Worm (Caenorhabditis elegans): Measurements from ENCODE around the gene K09E9.3.

Gene K09E9.3

DNA sequence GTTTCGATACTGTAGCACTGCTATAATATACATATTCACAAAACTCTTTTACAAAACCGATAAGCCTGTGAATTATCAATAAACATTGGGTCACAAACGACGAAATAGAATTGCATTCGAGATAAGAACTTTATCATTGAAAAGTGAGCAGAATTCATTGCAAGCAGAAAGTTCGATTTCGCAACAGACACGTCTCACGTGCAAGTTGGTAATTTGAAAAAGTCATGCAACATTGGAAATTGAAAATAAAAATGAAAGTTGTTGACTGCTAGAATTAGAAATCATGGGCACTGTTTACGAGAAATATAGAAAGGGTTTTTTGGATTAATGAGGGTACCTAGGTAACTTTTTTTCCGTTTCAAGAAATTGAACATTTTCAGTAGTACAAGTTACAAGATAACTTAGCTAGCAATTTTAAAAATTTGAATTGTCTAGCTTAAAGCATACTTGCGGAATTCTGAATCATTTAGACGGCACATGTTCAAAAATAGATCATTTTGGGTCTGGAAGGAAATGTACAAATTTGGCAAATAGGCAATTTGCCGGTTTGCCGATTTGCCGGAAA, 3.0 kb downstream of the K09E9.3 start (continued):
- no peak for TF ChIP-seq rpc-1 (optimal IDR thresholded peaks at IDR 0.05)
- TF ChIP-seq rpc-1 (tag; optimal IDR thresholded peaks at IDR 0.05), result no peak
- no peak for TF ChIP-seq him-1 (tag; optimal IDR thresholded peaks at IDR 0.05)
- no peak for TF ChIP-seq hrde-1 (tag; optimal IDR thresholded peaks at IDR 0.05; ENCODE audit: borderline replicate concordance)
- TF ChIP-seq ZK185.1 (tag; optimal IDR thresholded peaks at IDR 0.05; ENCODE audit: poor library complexity, severe bottlenecking), result peak; percentile 7
- TF ChIP-seq nhr-120 (GFP tag; IDR thresholded peaks at IDR 0.05), result no peak
- TF ChIP-seq pha-4 (tag; optimal IDR thresholded peaks at IDR 0.05), result peak; percentile 76
- TF ChIP-seq let-526 (GFP tag; IDR thresholded peaks at IDR 0.05), result peak; percentile 58; the same call in 1 of the 2 replicates
- peak; percentile 49 for TF ChIP-seq repo-1 (tag; optimal IDR thresholded peaks at IDR 0.05)
- TF ChIP-seq F22D6.2 (tag; optimal IDR thresholded peaks at IDR 0.05), result no peak
- TF ChIP-seq fkh-3 (tag; optimal IDR thresholded peaks at IDR 0.05), result no peak
- no peak for TF ChIP-seq B0035.1 (tag; optimal IDR thresholded peaks at IDR 0.05)
- TF ChIP-seq die-1 (tag; optimal IDR thresholded peaks at IDR 0.05), result no peak
- no peak for TF ChIP-seq ztf-3 (GFP tag; optimal IDR thresholded peaks at IDR 0.05)
- 0 out of 2 replicates have a peak, but pooled peaks have one; percentile 41 for TF ChIP-seq pbrm-1 (GFP tag; IDR thresholded peaks at IDR 0.05)
- no peak for TF ChIP-seq cebp-2 (GFP tag; IDR thresholded peaks at IDR 0.05)
- no peak for TF ChIP-seq nhr-27 (tag; optimal IDR thresholded peaks at IDR 0.05)
- TF ChIP-seq tbp1 (GFP tag; optimal IDR thresholded peaks at IDR 0.05), result peak; percentile 46
- TF ChIP-seq ztf-18 (tag; optimal IDR thresholded peaks at IDR 0.05), result no peak
- no peak for TF ChIP-seq T26A5.8 (tag; optimal IDR thresholded peaks at IDR 0.05)
- no peak for TF ChIP-seq T07F8.4 (tag; optimal IDR thresholded peaks at IDR 0.05)
- TF ChIP-seq ccch-3 (GFP tag; optimal IDR thresholded peaks at IDR 0.05), result no peak
- TF ChIP-seq D2030.7 (GFP tag; IDR thresholded peaks at IDR 0.05), result no peak
- no peak for TF ChIP-seq athp-1 (tag; optimal IDR thresholded peaks at IDR 0.05)
- 0 out of 2 replicates have a peak, but pooled peaks have one; percentile 24 for TF ChIP-seq Y95B8A.8 (GFP tag; IDR thresholded peaks at IDR 0.05)
- no peak for TF ChIP-seq snpc-1.1 (tag; optimal IDR thresholded peaks at IDR 0.05; ENCODE audit: insufficient read depth)
- no peak for TF ChIP-seq zfh-2 (GFP tag; conservative IDR thresholded peaks at IDR 0.05)
- 0 out of 2 replicates have a peak, but pooled peaks have one; percentile 64 for TF ChIP-seq madf-3 (GFP tag; IDR thresholded peaks at IDR 0.05)
- TF ChIP-seq Y53G8AR.9 (GFP tag; conservative IDR thresholded peaks at IDR 0.05), result 0 out of 2 replicates have a peak, but pooled peaks have one; percentile 66
- TF ChIP-seq egrh-3 (GFP tag; IDR thresholded peaks at IDR 0.05), result no peak
- peak; percentile 20; the same call in 1 of the 2 replicates for TF ChIP-seq hmg-1.2 (GFP tag; IDR thresholded peaks at IDR 0.05)
- peak; percentile 46 for TF ChIP-seq tlf-1 (GFP tag; optimal IDR thresholded peaks at IDR 0.05)
- TF ChIP-seq lir-1 (GFP tag; conservative IDR thresholded peaks at IDR 0.05), result no peak
- no peak for TF ChIP-seq snpc-3.4 (tag; optimal IDR thresholded peaks at IDR 0.05)
- TF ChIP-seq Y67H2A.10 (GFP tag; conservative IDR thresholded peaks at IDR 0.05), result no peak
- peak; percentile 52 for TF ChIP-seq rcor-1 (GFP tag; IDR thresholded peaks at IDR 0.05)
- TF ChIP-seq snpc-4 (GFP tag; optimal IDR thresholded peaks at IDR 0.05), result no peak
- TF ChIP-seq snpc-4 (tag; optimal IDR thresholded peaks at IDR 0.05), result peak in 3 of 4 experiments; percentile 35 to 66 (median 41)
- TF ChIP-seq ekl-4 (GFP tag; IDR thresholded peaks at IDR 0.05), result no peak
- no peak for TF ChIP-seq mel-28 (tag; optimal IDR thresholded peaks at IDR 0.05; ENCODE audit: borderline replicate concordance)
- TF ChIP-seq K11D2.4 (GFP tag; IDR thresholded peaks at IDR 0.05), result no peak
- peak; percentile 43 for TF ChIP-seq lin-40 (tag; optimal IDR thresholded peaks at IDR 0.05)
- no peak for TF ChIP-seq ceh-58 (GFP tag; IDR thresholded peaks at IDR 0.05)
- TF ChIP-seq ztf-22 (GFP tag; optimal IDR thresholded peaks at IDR 0.05), result peak; percentile 77
- TF ChIP-seq akir-1 (GFP tag; optimal IDR thresholded peaks at IDR 0.05), result no peak
- TF ChIP-seq sdz-38 (tag; optimal IDR thresholded peaks at IDR 0.05), result peak; percentile 51
- TF ChIP-seq ama-1 (optimal IDR thresholded peaks at IDR 0.05), result no peak
- TF ChIP-seq ama-1 (GFP tag; optimal IDR thresholded peaks at IDR 0.05), result peak in 1 of 2 experiments; percentile 76
- peak; percentile 81; the same call in 1 of the 2 replicates for TF ChIP-seq nfyb-1 (GFP tag; IDR thresholded peaks at IDR 0.05)
